Fruit fly (Drosophila melanogaster) whole organism, embryonic: ENCODE results near the gene Gclc.

Experiments
- B-H2 ChIP-seq: fragments of 200-800 bp; sonication (Bioruptor generic); optimal IDR thresholded peaks from 2 replicates; lab custom pipeline; 2018; ENCODE audit warnings: missing biosample characterization, mild to moderate bottlenecking, missing genetic modification characterization
- CG11085 ChIP-seq: fragments of 200-800 bp; sonication (Bioruptor generic); IDR thresholded peaks from 2 replicates; pipeline ENCODE4 v1.3.6; 2022; ENCODE audit warnings: missing biosample characterization, missing genetic modification characterization
- CG12104 ChIP-seq: fragments of 200-800 bp; sonication (Bioruptor generic); optimal IDR thresholded peaks from 3 replicates; lab custom pipeline; 2016; ENCODE audit warnings: missing biosample characterization, missing genetic modification characterization
- CG12299 ChIP-seq: fragments of 200-800 bp; sonication (Bioruptor generic); optimal IDR thresholded peaks from 2 replicates; lab custom pipeline; 2018; ENCODE audit warnings: missing biosample characterization, mild to moderate bottlenecking, missing genetic modification characterization
- CG14965 ChIP-seq: fragments of 200-800 bp; sonication (Bioruptor generic); optimal IDR thresholded peaks from 2 replicates; lab custom pipeline; 2016; ENCODE audit warnings: missing biosample characterization, missing genetic modification characterization, borderline replicate concordance
- CG15073 ChIP-seq: fragments of 200-800 bp; sonication (Bioruptor generic); optimal IDR thresholded peaks from 2 replicates; lab custom pipeline; 2016; ENCODE audit warnings: missing biosample characterization, missing genetic modification characterization
- CG1529 ChIP-seq: fragments of 200-800 bp; sonication (Bioruptor generic); optimal IDR thresholded peaks from 3 replicates; lab custom pipeline; 2018; ENCODE audit warnings: missing biosample characterization, missing genetic modification characterization
- CG17359 ChIP-seq: fragments of 200-800 bp; sonication (Bioruptor generic); optimal IDR thresholded peaks from 3 replicates; lab custom pipeline; 2018; ENCODE audit warnings: missing biosample characterization, mild to moderate bottlenecking, missing genetic modification characterization, moderate library complexity
- CG17385 ChIP-seq: fragments of 200-800 bp; sonication (Bioruptor generic); optimal IDR thresholded peaks from 3 replicates; lab custom pipeline; 2018; ENCODE audit warnings: missing biosample characterization, mild to moderate bottlenecking, missing genetic modification characterization
- CG18011 ChIP-seq: fragments of 200-800 bp; sonication (Bioruptor generic); optimal IDR thresholded peaks from 2 replicates; lab custom pipeline; 2017; ENCODE audit warnings: missing biosample characterization, missing genetic modification characterization, mild to moderate bottlenecking, moderate library complexity, missing genotype
- CG18764 ChIP-seq: fragments of 200-800 bp; sonication (Bioruptor generic); optimal IDR thresholded peaks from 3 replicates; lab custom pipeline; 2016; ENCODE audit warnings: missing biosample characterization, missing genetic modification characterization
- CG2199 ChIP-seq: fragments of 200-800 bp; sonication (Bioruptor generic); IDR thresholded peaks from 3 replicates; pipeline ENCODE4 v1.3.6; 2022; ENCODE audit warnings: missing biosample characterization, missing genetic modification characterization
- CG2678 ChIP-seq: fragments of 200-800 bp; sonication (Bioruptor generic); optimal IDR thresholded peaks from 3 replicates; lab custom pipeline; 2019; ENCODE audit warnings: missing biosample characterization, mild to moderate bottlenecking, missing genetic modification characterization, moderate library complexity
- CG4360 ChIP-seq: fragments of 200-800 bp; sonication (Bioruptor generic); IDR thresholded peaks from 2 replicates; pipeline ENCODE4 v1.3.6; 2022; ENCODE audit warnings: missing biosample characterization, missing genetic modification characterization
- CG6175 ChIP-seq: fragments of 200-800 bp; sonication (Bioruptor generic); IDR thresholded peaks from 3 replicates; pipeline ENCODE4 v1.3.6; 2022; ENCODE audit warnings: missing biosample characterization, missing genetic modification characterization
- CG7786 ChIP-seq: fragments of 200-800 bp; sonication (Bioruptor generic); optimal IDR thresholded peaks from 2 replicates; lab custom pipeline; 2016; ENCODE audit warnings: missing biosample characterization, missing genetic modification characterization
- CG8089 ChIP-seq: fragments of 200-800 bp; sonication (Bioruptor generic); optimal IDR thresholded peaks from 3 replicates; lab custom pipeline; 2016; ENCODE audit warnings: missing biosample characterization, missing genetic modification characterization
- CG8924 ChIP-seq: fragments of 200-800 bp; optimal IDR thresholded peaks from 3 replicates; lab custom pipeline; 2019; ENCODE audit warnings: missing biosample characterization, mild to moderate bottlenecking, missing genetic modification characterization, moderate library complexity
- CG9437 ChIP-seq: fragments of 200-800 bp; sonication (Bioruptor generic); optimal IDR thresholded peaks from 2 replicates; lab custom pipeline; 2018; ENCODE audit warnings: missing biosample characterization, mild to moderate bottlenecking, missing genetic modification characterization
- CoRest ChIP-seq: fragments of 200-800 bp; sonication (Bioruptor generic); optimal IDR thresholded peaks from 3 replicates; lab custom pipeline; 2018; ENCODE audit warnings: missing biosample characterization, mild to moderate bottlenecking, missing genetic modification characterization, moderate library complexity
- D19A ChIP-seq: fragments of 200-800 bp; optimal IDR thresholded peaks from 3 replicates; lab custom pipeline; 2019; ENCODE audit warnings: missing biosample characterization, mild to moderate bottlenecking, missing genetic modification characterization, moderate library complexity
- D19B ChIP-seq: fragments of 200-800 bp; sonication (Bioruptor generic); optimal IDR thresholded peaks from 2 replicates; lab custom pipeline; 2017; ENCODE audit warnings: missing biosample characterization, mild to moderate bottlenecking, missing genetic modification characterization
- Drgx ChIP-seq: fragments of 200-800 bp; sonication (Bioruptor generic); IDR thresholded peaks from 2 replicates; pipeline ENCODE4 v1.3.6; 2022; ENCODE audit warnings: missing biosample characterization, missing genetic modification characterization
- E2f2 ChIP-seq: fragments of 200-800 bp; sonication (Bioruptor generic); IDR thresholded peaks from 2 replicates; pipeline ENCODE4 v1.3.6; 2022; ENCODE audit warnings: missing biosample characterization, missing genetic modification characterization
- Gug ChIP-seq: fragments of 200-800 bp; sonication (Bioruptor generic); IDR thresholded peaks from 4 replicates; pipeline ENCODE4 v1.3.6; 2022; ENCODE audit warnings: missing biosample characterization, missing genetic modification characterization
- H2.0 ChIP-seq: fragments of 200-800 bp; sonication (Bioruptor generic); IDR thresholded peaks from 2 replicates; pipeline ENCODE4 v1.3.6; 2022; ENCODE audit warnings: missing biosample characterization, missing genetic modification characterization
- HLH4C ChIP-seq: fragments of 200-800 bp; sonication (Bioruptor generic); IDR thresholded peaks from 3 replicates; pipeline ENCODE4 v1.3.6; 2022; ENCODE audit warnings: missing biosample characterization, missing genetic modification characterization; ENCODE audit not compliant: partially characterized antibody
- Med ChIP-seq: fragments of 200-800 bp; sonication (Bioruptor generic); peaks from one replicate; lab custom pipeline; 2016; ENCODE audit warnings: missing biosample characterization, missing genetic modification characterization, mild to moderate bottlenecking, inconsistent platforms, moderate library complexity
- Neu2 ChIP-seq: fragments of 200-800 bp; sonication (Bioruptor generic); optimal IDR thresholded peaks from 3 replicates; lab custom pipeline; 2016; ENCODE audit warnings: missing biosample characterization, missing genetic modification characterization, borderline replicate concordance
- Ravus ChIP-seq: fragments of 200-800 bp; sonication (Bioruptor generic); IDR thresholded peaks from 2 replicates; pipeline ENCODE4 v1.3.6; 2022; ENCODE audit warnings: missing biosample characterization, missing genetic modification characterization
- TFAM ChIP-seq: fragments of 200-800 bp; sonication (Bioruptor generic); optimal IDR thresholded peaks from 2 replicates; lab custom pipeline; 2017; ENCODE audit warnings: missing biosample characterization, missing genetic modification characterization, inconsistent platforms
- YL-1 ChIP-seq: fragments of 200-800 bp; sonication (Bioruptor generic); optimal IDR thresholded peaks from 3 replicates; lab custom pipeline; 2017; ENCODE audit warnings: missing biosample characterization, mild to moderate bottlenecking, missing genetic modification characterization
- bsh ChIP-seq, 2 experiments: fragments of 200-800 bp; sonication (Bioruptor generic); optimal IDR thresholded peaks; 2 replicates each; lab custom pipeline; 2017 to 2018; ENCODE audit warnings: mild to moderate bottlenecking in 2 of 2, missing biosample characterization in 2 of 2, missing genetic modification characterization in 2 of 2, moderate library complexity in 1 of 2
- dati ChIP-seq: fragments of 200-800 bp; sonication (Bioruptor generic); IDR thresholded peaks from 2 replicates; pipeline ENCODE4 v1.3.6; 2022; ENCODE audit warnings: missing biosample characterization, missing genetic modification characterization
- disco-r ChIP-seq: fragments of 200-800 bp; sonication (Bioruptor generic); optimal IDR thresholded peaks from 2 replicates; lab custom pipeline; 2016; ENCODE audit warnings: missing biosample characterization, missing genetic modification characterization
- ewg ChIP-seq: fragments of 200-800 bp; sonication (Bioruptor generic); optimal IDR thresholded peaks from 3 replicates; lab custom pipeline; 2017; ENCODE audit warnings: mild to moderate bottlenecking, missing biosample characterization, missing genetic modification reagents, missing genetic modification characterization
- fd3F ChIP-seq: fragments of 200-800 bp; sonication (Bioruptor generic); optimal IDR thresholded peaks from 2 replicates; lab custom pipeline; 2018; ENCODE audit warnings: missing biosample characterization, mild to moderate bottlenecking, missing genetic modification characterization, moderate library complexity
- fu2 ChIP-seq: fragments of 200-800 bp; sonication (Bioruptor generic); optimal IDR thresholded peaks from 2 replicates; lab custom pipeline; 2016; ENCODE audit warnings: missing biosample characterization, missing genetic modification characterization
- jigr1 ChIP-seq: fragments of 200-800 bp; sonication (Bioruptor generic); IDR thresholded peaks from 3 replicates; pipeline ENCODE4 v1.3.6; 2022; ENCODE audit warnings: missing biosample characterization, missing genetic modification characterization
- oc ChIP-seq: fragments of 200-800 bp; sonication (Bioruptor generic); optimal IDR thresholded peaks from 2 replicates; lab custom pipeline; 2018; ENCODE audit warnings: missing biosample characterization, mild to moderate bottlenecking, missing genetic modification characterization, moderate library complexity
- phol ChIP-seq: fragments of 200-800 bp; sonication (Bioruptor generic); optimal IDR thresholded peaks from 3 replicates; lab custom pipeline; 2018; ENCODE audit warnings: missing biosample characterization, mild to moderate bottlenecking, missing genetic modification characterization, moderate library complexity
- psq ChIP-seq: fragments of 200-800 bp; sonication (Bioruptor generic); optimal IDR thresholded peaks from 2 replicates; lab custom pipeline; 2017; ENCODE audit warnings: missing biosample characterization, missing genetic modification characterization
- scrt ChIP-seq: fragments of 200-800 bp; sonication (Bioruptor generic); optimal IDR thresholded peaks from 2 replicates; lab custom pipeline; 2018; ENCODE audit warnings: missing biosample characterization, mild to moderate bottlenecking, missing genetic modification characterization, moderate library complexity
- sens ChIP-seq: fragments of 200-800 bp; sonication (Bioruptor generic); peaks from one replicate; lab custom pipeline; 2016; ENCODE audit warnings: missing biosample characterization, missing genetic modification characterization
- slbo ChIP-seq: fragments of 200-800 bp; sonication (Bioruptor generic); IDR thresholded peaks from 2 replicates; pipeline ENCODE4 v1.3.6; 2022; ENCODE audit warnings: missing biosample characterization, missing genetic modification characterization
- so ChIP-seq: fragments of 200-800 bp; sonication (Bioruptor generic); IDR thresholded peaks from 3 replicates; pipeline ENCODE4 v1.3.6; 2022; ENCODE audit warnings: missing biosample characterization, missing genetic modification characterization
- trh ChIP-seq: fragments of 200-800 bp; sonication (Bioruptor generic); optimal IDR thresholded peaks from 2 replicates; lab custom pipeline; 2016; ENCODE audit warnings: missing biosample characterization, missing genetic modification characterization
- unc-4 ChIP-seq: fragments of 200-800 bp; sonication (Bioruptor generic); IDR thresholded peaks from 2 replicates; pipeline ENCODE4 v1.3.6; 2022; ENCODE audit warnings: missing biosample characterization, missing genetic modification characterization; ENCODE audit not compliant: partially characterized antibody
- zf30C ChIP-seq: fragments of 200-800 bp; sonication (Bioruptor generic); optimal IDR thresholded peaks from 3 replicates; lab custom pipeline; 2018; ENCODE audit warnings: missing biosample characterization, mild to moderate bottlenecking, missing genetic modification characterization

Gclc gene

dm6 chrX:8060921-8061270 is 55.1 kb downstream of the Gclc start (continued):
- no peak for TF ChIP-seq disco-r
- TF ChIP-seq CG1529: no peak
- no peak for TF ChIP-seq dati (GFP tag; lab: Robert Waterston, UW)
- peak; percentile 52; the same call in 2 of the 3 replicates for TF ChIP-seq CG2199 (GFP tag; lab: Robert Waterston, UW)
- no peak for TF ChIP-seq scrt (GFP tag; lab: Kevin White, UChicago)
- TF ChIP-seq zf30C (GFP tag; lab: Kevin White, UChicago): peak; percentile 50
- TF ChIP-seq so: no peak
- TF ChIP-seq ewg: peak; percentile 99

- TF ChIP-seq CG8924 (tag; lab: Kevin White, UChicago): peak; percentile 56
- TF ChIP-seq CG9437: peak; percentile 99
- TF ChIP-seq CG4360 (GFP tag; lab: Robert Waterston, UW): no peak
- no peak for TF ChIP-seq Gug
- TF ChIP-seq CG18011: no peak
- no peak for TF ChIP-seq TFAM (GFP tag; lab: Kevin White, UChicago)
- TF ChIP-seq CG12104 (GFP tag; lab: Kevin White, UChicago): no peak
- TF ChIP-seq CoRest (tag; lab: Kevin White, UChicago): peak; percentile 11
- TF ChIP-seq slbo (GFP tag; lab: Robert Waterston, UW): no peak
- no peak for TF ChIP-seq CG7786 (GFP tag; lab: Kevin White, UChicago)
- no peak for TF ChIP-seq B-H2 (GFP tag; lab: Kevin White, UChicago)
- no peak for TF ChIP-seq CG2199 (GFP tag; lab: Robert Waterston, UW)
- peak; percentile 42 for TF ChIP-seq sens
- TF ChIP-seq CG11085: no peak
- TF ChIP-seq trh (GFP tag; lab: Kevin White, UChicago): no peak
- TF ChIP-seq CG8089: no peak
- 0 out of 2 replicates have a peak, but pooled peaks have one; percentile 19 for TF ChIP-seq Drgx (GFP tag; lab: Robert Waterston, UW)
- no peak for TF ChIP-seq fd3F (GFP tag; lab: Kevin White, UChicago)
- TF ChIP-seq HLH4C (GFP tag; lab: Robert Waterston, UW): no peak
- no peak for TF ChIP-seq D19B
- TF ChIP-seq CG18764 (GFP tag; lab: Kevin White, UChicago): no peak
- peak; percentile 68 for TF ChIP-seq Med (GFP tag; lab: Kevin White, UChicago)
- peak in 1 of 2 experiments; percentile 6 for TF ChIP-seq bsh (GFP tag; optimal IDR thresholded peaks at IDR 0.05; lab: Kevin White, UChicago)
- peak; percentile 22 for TF ChIP-seq CG17359
- TF ChIP-seq oc (tag; lab: Kevin White, UChicago): no peak
- TF ChIP-seq unc-4 (GFP tag; lab: Robert Waterston, UW): 0 out of 2 replicates have a peak, but pooled peaks have one; percentile 24
- TF ChIP-seq H2.0 (GFP tag; lab: Robert Waterston, UW): no peak
- TF ChIP-seq CG2678 (tag; lab: Kevin White, UChicago): peak; percentile 21
- peak; percentile 8 for TF ChIP-seq CG12299 (tag; lab: Kevin White, UChicago)
- no peak for TF ChIP-seq jigr1 (GFP tag; lab: Robert Waterston, UW)
- TF ChIP-seq CG17385 (GFP tag; lab: Kevin White, UChicago): peak; percentile 92
- TF ChIP-seq phol (tag; lab: Kevin White, UChicago): no peak
- no peak for TF ChIP-seq Ravus
- TF ChIP-seq CG14965 (GFP tag; lab: Kevin White, UChicago): no peak
- TF ChIP-seq D19A (tag; lab: Kevin White, UChicago): peak; percentile 31
- no peak for TF ChIP-seq CG6175 (GFP tag; lab: Robert Waterston, UW)
- TF ChIP-seq psq: peak; percentile 20
- TF ChIP-seq YL-1 (GFP tag; lab: Kevin White, UChicago): peak; percentile 42
- TF ChIP-seq Neu2 (GFP tag; lab: Kevin White, UChicago): no peak
- TF ChIP-seq CG15073 (GFP tag; lab: Kevin White, UChicago): no peak
- peak; percentile 46 for TF ChIP-seq E2f2
- TF ChIP-seq fu2 (GFP tag; lab: Kevin White, UChicago): no peak
These were observed 55.6 kb downstream of the Gclc start for dm6 chrX:8060148-8060920.
